Worm (Caenorhabditis elegans) whole organism, late embryonic: ENCODE results near the gene hsp-12.2.

ENCODE experiments used
- K09A11.1 ChIP-seq: sonication (generic microtip); optimal IDR thresholded peaks from 2 replicates; lab custom pipeline; 2017; ENCODE audit warnings: antibody characterized with exemption, mild to moderate bottlenecking, missing genetic modification characterization, missing compliant biosample characterization; ENCODE audit not compliant: insufficient read depth
- ceh-30 ChIP-seq: fragments of 150-350 bp; optimal IDR thresholded peaks from 2 replicates; lab custom pipeline; 2014; ENCODE audit warnings: missing biosample characterization, missing genetic modification characterization
- dmd-4 ChIP-seq: sonication (generic microtip); optimal IDR thresholded peaks from 2 replicates; lab custom pipeline; 2016; ENCODE audit warnings: borderline replicate concordance, missing genetic modification characterization, missing compliant biosample characterization
- hlh-8 ChIP-seq: sonication (generic microtip); optimal IDR thresholded peaks from 2 replicates; lab custom pipeline; 2016; ENCODE audit warnings: missing genotype, missing genetic modification characterization, missing compliant biosample characterization
- pqm-1 ChIP-seq: sonication (generic microtip); optimal IDR thresholded peaks from 2 replicates; lab custom pipeline; 2016; ENCODE audit warnings: missing genetic modification characterization, missing compliant biosample characterization
- rnt-1 ChIP-seq: sonication (generic microtip); optimal IDR thresholded peaks from 2 replicates; lab custom pipeline; 2016; ENCODE audit warnings: missing genetic modification characterization, missing compliant biosample characterization
- unc-55 ChIP-seq: sonication (generic microtip); optimal IDR thresholded peaks from 2 replicates; lab custom pipeline; 2017; ENCODE audit warnings: missing biosample characterization, missing genetic modification reagents, missing genetic modification characterization

ce11 chrIII:8117155-8117554 is 20.7 kb upstream of the hsp-12.2 start:
- no peak for TF ChIP-seq ceh-30 (tag; lab: Kevin White, UChicago)
- no peak for TF ChIP-seq rnt-1 (tag; lab: Kevin White, UChicago)
- TF ChIP-seq unc-55 (GFP tag; lab: Kevin White, UChicago) = no peak
- TF ChIP-seq K09A11.1 (tag; lab: Kevin White, UChicago) = no peak
- TF ChIP-seq pqm-1 (tag; lab: Kevin White, UChicago) = no peak
- TF ChIP-seq dmd-4 (tag; lab: Kevin White, UChicago) = no peak
- TF ChIP-seq hlh-8 = no peak
